Worm (Caenorhabditis elegans) whole organism, midembryonic: Measurements from ENCODE around the gene T24E12.1.

Experiments
- flt-1 ChIP-seq: fragments of 200-800 bp; sonication (Bioruptor generic); IDR thresholded peaks from 2 replicates; pipeline ENCODE4 v1.3.6; 2022; ENCODE audit warnings: missing genetic modification characterization, missing compliant biosample characterization
- med-1 ChIP-seq: sonication (generic microtip); optimal IDR thresholded peaks from 2 replicates; lab custom pipeline; 2017; ENCODE audit warnings: missing genetic modification characterization, mild to moderate bottlenecking, missing compliant biosample characterization, antibody characterized with exemption, missing genetic modification reagents; ENCODE audit not compliant: insufficient read depth
- tab-1 ChIP-seq: fragments of 200-800 bp; sonication (Bioruptor generic); IDR thresholded peaks from 2 replicates; pipeline ENCODE4 v1.3.6; 2022; ENCODE audit warnings: missing genetic modification characterization, missing compliant biosample characterization
- ztf-23 ChIP-seq: fragments of 200-800 bp; sonication (Bioruptor generic); IDR thresholded peaks from 2 replicates; pipeline ENCODE4 v1.3.6; 2022; ENCODE audit warnings: missing genetic modification reagents, missing genetic modification characterization, missing compliant biosample characterization

DNA sequence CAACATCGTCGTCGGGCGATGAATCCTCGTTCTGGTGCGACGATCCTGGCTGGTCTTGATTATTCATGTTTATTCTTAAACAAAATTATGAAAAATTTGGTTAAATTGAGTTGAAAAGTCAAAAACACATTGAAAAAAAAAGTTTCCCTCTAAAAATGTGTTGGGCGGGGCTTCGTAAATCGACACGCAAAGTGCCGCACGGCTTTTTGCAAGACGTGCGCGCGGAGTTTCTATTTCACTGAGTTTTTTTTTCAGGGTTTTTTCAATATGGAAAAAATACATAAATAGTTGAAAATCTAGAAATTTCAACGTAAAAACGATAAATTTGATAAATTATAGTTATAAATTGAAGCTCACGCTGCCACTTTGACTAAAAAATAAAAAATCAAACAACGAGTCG lies 22.7 kb downstream of the T24E12.1 start, which contains the start of gene F54D10.5:
- TF ChIP-seq ztf-23 (GFP tag; lab: Robert Waterston, UW): peak; percentile 50; the same call in 1 of the 2 replicates
- peak; percentile 65 for TF ChIP-seq med-1 (GFP tag; lab: Kevin White, UChicago)
- no peak for TF ChIP-seq tab-1 (GFP tag; lab: Robert Waterston, UW)
- TF ChIP-seq flt-1 (GFP tag; lab: Robert Waterston, UW): 0 out of 2 replicates have a peak, but pooled peaks have one; percentile 18
